Fruit fly (Drosophila melanogaster) ovary, adult (tissue): ENCODE results near the gene CG32365.

Experiments
- CG17801 ChIP-seq: fragments of 200-800 bp; optimal IDR thresholded peaks from 2 replicates; lab custom pipeline; 2019; ENCODE audit warnings: missing biosample characterization, mild to moderate bottlenecking, missing genetic modification characterization, moderate library complexity; ENCODE audit not compliant: partially characterized antibody

Gene CG32365

dm6 chr3L:7836633-7837394 is 32.0 kb upstream of the CG32365 start:
- peak; percentile 31 for TF ChIP-seq CG17801

- TF ChIP-seq CG17801: no peak
Observed at dm6 chr3L:7837753-7838152, 31.1 kb upstream of the CG32365 start.

- no peak for TF ChIP-seq CG17801
Observed at dm6 chr3L:7838374-7838773, 30.5 kb upstream of the CG32365 start.

- no peak for TF ChIP-seq CG17801
Observed at dm6 chr3L:7841254-7841964, 27.4 kb upstream of the CG32365 start.

dm6 chr3L:7842117-7842516 is 26.7 kb upstream of the CG32365 start:
- TF ChIP-seq CG17801: no peak

- no peak for TF ChIP-seq CG17801
Observed at dm6 chr3L:7842537-7842936, 26.3 kb upstream of the CG32365 start.

- TF ChIP-seq CG17801: no peak
Observed at dm6 chr3L:7844016-7844415, 24.8 kb upstream of the CG32365 start.

- no peak for TF ChIP-seq CG17801
Observed at dm6 chr3L:7847656-7848252, 21.1 kb upstream of the CG32365 start.

- no peak for TF ChIP-seq CG17801
Observed at dm6 chr3L:7848617-7849016, 20.2 kb upstream of the CG32365 start.

dm6 chr3L:7850771-7851358 is 18.0 kb upstream of the CG32365 start:
- peak; percentile 23 for TF ChIP-seq CG17801

dm6 chr3L:7852252-7852885 is 16.5 kb upstream of the CG32365 start:
- no peak for TF ChIP-seq CG17801

dm6 chr3L:7854752-7855454 is 13.9 kb upstream of the CG32365 start:
- peak; percentile 53 for TF ChIP-seq CG17801

dm6 chr3L:7855455-7855774 is 13.4 kb upstream of the CG32365 start:
- TF ChIP-seq CG17801: no peak

dm6 chr3L:7855778-7856625 is 12.8 kb upstream of the CG32365 start:
- no peak for TF ChIP-seq CG17801

dm6 chr3L:7856626-7856937 is 12.3 kb upstream of the CG32365 start:
- TF ChIP-seq CG17801: no peak
